Worm (Caenorhabditis elegans): ENCODE measurements around the gene F53A9.1.

F53A9.1 gene

ce11 chrX:8755987-8756386 is 44.6 kb downstream of the F53A9.1 start:
- TF ChIP-seq nhr-80 (tag; optimal IDR thresholded peaks at IDR 0.05): peak; percentile 14
- no peak for TF ChIP-seq F57C9.4 (tag; optimal IDR thresholded peaks at IDR 0.05)

- TF ChIP-seq rpc-1 (optimal IDR thresholded peaks at IDR 0.05): no peak
- TF ChIP-seq rpc-1 (tag; optimal IDR thresholded peaks at IDR 0.05): no peak
Measured at ce11 chrX:8761060-8761459, 49.7 kb downstream of the F53A9.1 start.
